Fruit fly (Drosophila melanogaster) Kc167 (cell line): ENCODE measurements around the gene CG32795.

Source experiments
- Myc ChIP-seq: fragments of >200 bp; optimal IDR thresholded peaks from 2 replicates; lab custom pipeline; 2017; ENCODE audit warnings: missing external identifiers
- h ChIP-seq: fragments of >200 bp; optimal IDR thresholded peaks from 3 replicates; lab custom pipeline; 2018; ENCODE audit warnings: missing external identifiers
- insv ChIP-seq: fragments of >200 bp; optimal IDR thresholded peaks from 3 replicates; lab custom pipeline; 2018; ENCODE audit warnings: missing external identifiers
- psq ChIP-seq: fragments of >200 bp; optimal IDR thresholded peaks from 2 replicates; lab custom pipeline; 2017; ENCODE audit warnings: missing external identifiers
- ttk ChIP-seq: sonication (Bioruptor generic); optimal IDR thresholded peaks from 2 replicates; lab custom pipeline; 2017; ENCODE audit warnings: missing external identifiers

- TF ChIP-seq ttk (lab: Kevin White, UChicago), result no peak
- no peak for TF ChIP-seq h (lab: Kevin White, UChicago)
- TF ChIP-seq psq, result no peak
- TF ChIP-seq insv (lab: Kevin White, UChicago), result no peak
- TF ChIP-seq Myc, result no peak
Observed at dm6 chrX:2743020-2743419, 47.3 kb downstream of the CG32795 start.
